Fruit fly (Drosophila melanogaster) whole organism, embryonic: ENCODE measurements around the gene CG17224.
A peak's percentile ranks its signal among the peaks of the same experiment; 100 is the strongest.

Experiments
- B-H1 ChIP-seq: fragments of 200-800 bp; sonication (Bioruptor generic); IDR thresholded peaks from 3 replicates; pipeline ENCODE4 v1.3.6; 2022; ENCODE audit warnings: missing biosample characterization, missing genetic modification characterization
- CG10209 ChIP-seq: fragments of 200-800 bp; sonication (Bioruptor generic); optimal IDR thresholded peaks from 3 replicates; lab custom pipeline; 2017; ENCODE audit warnings: missing biosample characterization, mild to moderate bottlenecking, missing genetic modification characterization, missing genetic modification reagents
- CG10274 ChIP-seq: fragments of 200-800 bp; sonication (Bioruptor generic); optimal IDR thresholded peaks from 3 replicates; lab custom pipeline; 2017; ENCODE audit warnings: missing biosample characterization, mild to moderate bottlenecking, missing genetic modification characterization
- CG13287 ChIP-seq: fragments of 200-800 bp; sonication (Bioruptor generic); IDR thresholded peaks from 2 replicates; pipeline ENCODE4 v1.3.6; 2022; ENCODE audit warnings: missing biosample characterization, missing genetic modification characterization; ENCODE audit not compliant: partially characterized antibody
- CG13624 ChIP-seq: fragments of 200-800 bp; sonication (Bioruptor generic); optimal IDR thresholded peaks from 2 replicates; lab custom pipeline; 2016; ENCODE audit warnings: missing biosample characterization, missing genetic modification characterization
- CG1603 ChIP-seq: fragments of 200-800 bp; sonication (Bioruptor generic); optimal IDR thresholded peaks from 2 replicates; lab custom pipeline; 2019; ENCODE audit warnings: missing biosample characterization, mild to moderate bottlenecking, missing genetic modification characterization, moderate library complexity
- CG18011 ChIP-seq: fragments of 200-800 bp; sonication (Bioruptor generic); optimal IDR thresholded peaks from 2 replicates; lab custom pipeline; 2017; ENCODE audit warnings: missing biosample characterization, missing genetic modification characterization, mild to moderate bottlenecking, moderate library complexity, missing genotype
- CG18262 ChIP-seq: fragments of 200-800 bp; optimal IDR thresholded peaks from 3 replicates; lab custom pipeline; 2019; ENCODE audit warnings: missing biosample characterization, mild to moderate bottlenecking, missing genetic modification characterization, moderate library complexity
- CG2120 ChIP-seq: fragments of 200-800 bp; sonication (Bioruptor generic); optimal IDR thresholded peaks from 3 replicates; lab custom pipeline; 2016; ENCODE audit warnings: missing biosample characterization, missing genetic modification characterization
- CG2129 ChIP-seq: fragments of 200-800 bp; sonication (Bioruptor generic); IDR thresholded peaks from 2 replicates; pipeline ENCODE4 v1.3.6; 2022; ENCODE audit warnings: missing biosample characterization, missing genetic modification characterization; ENCODE audit not compliant: partially characterized antibody
- CG2199 ChIP-seq: fragments of 200-800 bp; sonication (Bioruptor generic); IDR thresholded peaks from 3 replicates; pipeline ENCODE4 v1.3.6; 2022; ENCODE audit warnings: missing biosample characterization, missing genetic modification characterization
- CG33213 ChIP-seq: fragments of 200-800 bp; sonication (Bioruptor generic); optimal IDR thresholded peaks from 3 replicates; lab custom pipeline; 2016; ENCODE audit warnings: missing biosample characterization, missing genetic modification characterization
- CG34224 ChIP-seq: fragments of 200-800 bp; sonication (Bioruptor generic); IDR thresholded peaks from 3 replicates; pipeline ENCODE4 v1.3.6; 2022; ENCODE audit warnings: missing biosample characterization, missing genetic modification characterization; ENCODE audit not compliant: partially characterized antibody
- CG4854 ChIP-seq: fragments of 200-800 bp; sonication (Bioruptor generic); optimal IDR thresholded peaks from 2 replicates; lab custom pipeline; 2016; ENCODE audit warnings: missing biosample characterization, missing genetic modification characterization, inconsistent platforms
- CG5953 ChIP-seq: fragments of 200-800 bp; sonication (Bioruptor generic); IDR thresholded peaks from 2 replicates; pipeline ENCODE4 v1.3.6; 2022; ENCODE audit warnings: missing biosample characterization, missing genetic modification characterization
- CG9609 ChIP-seq: fragments of 200-800 bp; sonication (Bioruptor generic); optimal IDR thresholded peaks from 3 replicates; lab custom pipeline; 2016; ENCODE audit warnings: missing biosample characterization, missing genetic modification characterization
- Dll ChIP-seq: fragments of 200-800 bp; sonication (Bioruptor generic); IDR thresholded peaks from 4 replicates; pipeline ENCODE4 v1.3.6; 2022; ENCODE audit warnings: missing biosample characterization, missing genetic modification characterization; ENCODE audit not compliant: partially characterized antibody
- Doc3 ChIP-seq: fragments of 200-800 bp; sonication (Bioruptor generic); IDR thresholded peaks from 3 replicates; pipeline ENCODE4 v1.3.6; 2022; ENCODE audit warnings: missing biosample characterization, missing genetic modification characterization; ENCODE audit not compliant: partially characterized antibody
- E2f1 ChIP-seq: fragments of 200-800 bp; sonication (Bioruptor generic); IDR thresholded peaks from 2 replicates; pipeline ENCODE4 v1.3.6; 2022; ENCODE audit warnings: missing biosample characterization, missing genetic modification characterization
- E2f2 ChIP-seq: fragments of 200-800 bp; sonication (Bioruptor generic); IDR thresholded peaks from 2 replicates; pipeline ENCODE4 v1.3.6; 2022; ENCODE audit warnings: missing biosample characterization, missing genetic modification characterization
- ERR ChIP-seq: fragments of 200-800 bp; sonication (Bioruptor generic); optimal IDR thresholded peaks from 2 replicates; lab custom pipeline; 2016; ENCODE audit warnings: missing biosample characterization, missing genetic modification characterization
- Eip74EF ChIP-seq, 2 experiments: fragments of 200-800 bp in 1 of 2; fragments of >200 bp in 1 of 2; sonication (Bioruptor generic) in 1 of 2; optimal IDR thresholded peaks; 2 replicates each; lab custom pipeline; 2017 to 2019; ENCODE audit warnings: missing biosample characterization in 2 of 2, missing genetic modification characterization in 2 of 2, mild to moderate bottlenecking in 1 of 2, moderate library complexity in 1 of 2
- Elba2 ChIP-seq: fragments of 200-800 bp; sonication (Bioruptor generic); optimal IDR thresholded peaks from 3 replicates; lab custom pipeline; 2016; ENCODE audit warnings: missing biosample characterization, missing genetic modification characterization
- Fer1 ChIP-seq: fragments of 200-800 bp; sonication (Bioruptor generic); optimal IDR thresholded peaks from 2 replicates; lab custom pipeline; 2017; ENCODE audit warnings: missing biosample characterization, mild to moderate bottlenecking, missing genetic modification characterization
- HLH4C ChIP-seq: fragments of 200-800 bp; sonication (Bioruptor generic); IDR thresholded peaks from 3 replicates; pipeline ENCODE4 v1.3.6; 2022; ENCODE audit warnings: missing biosample characterization, missing genetic modification characterization; ENCODE audit not compliant: partially characterized antibody
- HmgZ ChIP-seq: fragments of 200-800 bp; sonication (Bioruptor generic); optimal IDR thresholded peaks from 2 replicates; lab custom pipeline; 2018; ENCODE audit warnings: missing biosample characterization, mild to moderate bottlenecking, missing genetic modification characterization
- Nf-YA ChIP-seq: fragments of 200-800 bp; sonication (Bioruptor generic); IDR thresholded peaks from 2 replicates; pipeline ENCODE4 v1.3.6; 2022; ENCODE audit warnings: missing biosample characterization, missing genetic modification characterization
- PHDP ChIP-seq: fragments of 200-800 bp; sonication (Bioruptor generic); optimal IDR thresholded peaks from 3 replicates; lab custom pipeline; 2018; ENCODE audit warnings: missing biosample characterization, mild to moderate bottlenecking, missing genetic modification characterization, moderate library complexity
- Poxn ChIP-seq: fragments of 200-800 bp; sonication (Bioruptor generic); IDR thresholded peaks from 2 replicates; pipeline ENCODE4 v1.3.6; 2022; ENCODE audit warnings: missing biosample characterization, missing genetic modification characterization
- Usf ChIP-seq: fragments of 200-800 bp; sonication (Bioruptor generic); optimal IDR thresholded peaks from 2 replicates; lab custom pipeline; 2017; ENCODE audit warnings: missing genotype, missing biosample characterization, missing genetic modification characterization
- YL-1 ChIP-seq: fragments of 200-800 bp; sonication (Bioruptor generic); optimal IDR thresholded peaks from 3 replicates; lab custom pipeline; 2017; ENCODE audit warnings: missing biosample characterization, mild to moderate bottlenecking, missing genetic modification characterization
- bbx ChIP-seq: fragments of 200-800 bp; sonication (Bioruptor generic); IDR thresholded peaks from 2 replicates; pipeline ENCODE4 v1.3.6; 2022; ENCODE audit warnings: missing biosample characterization, missing genetic modification characterization; ENCODE audit not compliant: partially characterized antibody
- br ChIP-seq: fragments of >200 bp; optimal IDR thresholded peaks from 2 replicates; lab custom pipeline; 2017
- cas ChIP-seq: fragments of 200-800 bp; sonication (Bioruptor generic); IDR thresholded peaks from 2 replicates; pipeline ENCODE4 v1.3.6; 2022; ENCODE audit warnings: missing biosample characterization, missing genetic modification characterization
- chinmo ChIP-seq: fragments of 200-800 bp; sonication (Bioruptor generic); IDR thresholded peaks from 4 replicates; pipeline ENCODE4 v1.3.6; 2022; ENCODE audit warnings: missing biosample characterization, missing genetic modification characterization; ENCODE audit not compliant: partially characterized antibody
- crc ChIP-seq: fragments of 200-800 bp; sonication (Bioruptor generic); optimal IDR thresholded peaks from 2 replicates; lab custom pipeline; 2016; ENCODE audit warnings: missing biosample characterization, missing genetic modification characterization
- ems ChIP-seq: fragments of 200-800 bp; sonication (Bioruptor generic); optimal IDR thresholded peaks from 3 replicates; lab custom pipeline; 2016; ENCODE audit warnings: missing biosample characterization, missing genetic modification characterization
- fd96Cb ChIP-seq: fragments of 200-800 bp; sonication (Bioruptor generic); optimal IDR thresholded peaks from 2 replicates; lab custom pipeline; 2018; ENCODE audit warnings: missing biosample characterization, mild to moderate bottlenecking, missing genetic modification characterization, moderate library complexity
- gfzf ChIP-seq: fragments of 200-800 bp; sonication (Bioruptor generic); optimal IDR thresholded peaks from 2 replicates; lab custom pipeline; 2016; ENCODE audit warnings: missing biosample characterization, mild to moderate bottlenecking, missing genetic modification characterization, moderate library complexity
- kah ChIP-seq: fragments of 200-800 bp; sonication (Bioruptor generic); optimal IDR thresholded peaks from 2 replicates; lab custom pipeline; 2018; ENCODE audit warnings: missing biosample characterization, mild to moderate bottlenecking, missing genetic modification characterization
- kay ChIP-seq: fragments of 200-800 bp; sonication (Bioruptor generic); optimal IDR thresholded peaks from 2 replicates; lab custom pipeline; 2016; ENCODE audit warnings: missing biosample characterization, missing genetic modification characterization
- lilli ChIP-seq: fragments of 200-800 bp; sonication (Bioruptor generic); optimal IDR thresholded peaks from 3 replicates; lab custom pipeline; 2016; ENCODE audit warnings: missing biosample characterization, missing genetic modification characterization
- lola ChIP-seq, 3 experiments: fragments of >200 bp in 2 of 3; fragments of 200-800 bp in 1 of 3; sonication (Bioruptor generic) in 1 of 3; optimal IDR thresholded peaks; 2 replicates each; lab custom pipeline; 2017 to 2019; ENCODE audit warnings: missing biosample characterization in 3 of 3, missing genetic modification characterization in 3 of 3, mild to moderate bottlenecking in 1 of 3, moderate library complexity in 1 of 3
- schlank ChIP-seq: fragments of 200-800 bp; sonication (Bioruptor generic); optimal IDR thresholded peaks from 2 replicates; lab custom pipeline; 2018; ENCODE audit warnings: missing biosample characterization, mild to moderate bottlenecking, missing genetic modification characterization
- tna ChIP-seq: fragments of 200-800 bp; sonication (Bioruptor generic); IDR thresholded peaks from 2 replicates; pipeline ENCODE4 v1.3.6; 2022; ENCODE audit warnings: missing biosample characterization, missing genetic modification characterization; ENCODE audit not compliant: partially characterized antibody
- toy ChIP-seq: fragments of 200-800 bp; sonication (Bioruptor generic); IDR thresholded peaks from 2 replicates; pipeline ENCODE4 v1.3.6; 2022; ENCODE audit warnings: missing biosample characterization, missing genetic modification characterization
- tx ChIP-seq: fragments of 200-800 bp; sonication (Bioruptor generic); optimal IDR thresholded peaks from 2 replicates; lab custom pipeline; 2016; ENCODE audit warnings: missing biosample characterization, missing genetic modification characterization
- vvl ChIP-seq: fragments of 200-800 bp; sonication (Bioruptor generic); IDR thresholded peaks from 2 replicates; pipeline ENCODE4 v1.3.6; 2022; ENCODE audit warnings: missing biosample characterization, missing genetic modification characterization
- z ChIP-seq: fragments of 200-800 bp; sonication (Bioruptor generic); IDR thresholded peaks from 3 replicates; pipeline ENCODE4 v1.3.6; 2022; ENCODE audit warnings: missing biosample characterization, missing genetic modification characterization

CG17224 gene

DNA sequence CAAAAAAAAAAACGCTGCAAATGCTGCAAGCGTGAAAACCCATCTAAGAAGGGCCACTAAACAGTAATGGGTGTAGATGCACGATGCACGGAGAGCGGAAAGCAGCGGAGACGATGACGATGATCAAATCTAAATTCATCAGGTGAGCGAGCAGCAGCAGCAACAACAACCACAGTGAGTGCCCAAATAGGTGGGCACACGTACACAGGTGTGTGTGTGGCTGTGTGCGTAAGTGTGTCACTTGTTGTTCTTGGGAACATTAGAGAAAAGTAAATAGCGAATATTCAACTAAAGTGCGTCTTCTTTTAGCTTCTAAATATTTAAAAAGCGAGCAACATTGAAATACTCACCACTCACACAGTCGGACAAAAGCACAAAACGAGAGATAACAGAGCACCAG is 24.9 kb downstream of the CG17224 start (continued):
- TF ChIP-seq kah (GFP tag; lab: Kevin White, UChicago), result peak; percentile 36
- TF ChIP-seq ERR (GFP tag; lab: Kevin White, UChicago), result no peak
- TF ChIP-seq CG4854 (GFP tag; lab: Kevin White, UChicago), result no peak
- no peak for TF ChIP-seq gfzf (GFP tag; lab: Kevin White, UChicago)
- TF ChIP-seq crc (GFP tag; lab: Kevin White, UChicago), result no peak
- no peak for TF ChIP-seq ems
- TF ChIP-seq br (lab: Kevin White, UChicago), result no peak
- TF ChIP-seq kay (GFP tag; lab: Kevin White, UChicago), result no peak
- no peak for TF ChIP-seq PHDP (tag; lab: Kevin White, UChicago)
- no peak for TF ChIP-seq toy (GFP tag; lab: Robert Waterston, UW)
- no peak for TF ChIP-seq schlank (tag; lab: Kevin White, UChicago)
- TF ChIP-seq CG5953, result no peak
- no peak for TF ChIP-seq lilli
- no peak for TF ChIP-seq CG2199 (GFP tag; lab: Robert Waterston, UW)
- TF ChIP-seq chinmo, result peak; percentile 14; the same call in 1 of the 4 replicates
- peak; percentile 13 for TF ChIP-seq HmgZ (tag; lab: Kevin White, UChicago)
- TF ChIP-seq fd96Cb (tag; lab: Kevin White, UChicago), result no peak
- no peak for TF ChIP-seq vvl (GFP tag; lab: Robert Waterston, UW)
- no peak for TF ChIP-seq E2f1 (GFP tag; lab: Robert Waterston, UW)
- TF ChIP-seq CG18011, result no peak
- no peak for TF ChIP-seq CG13624
- TF ChIP-seq CG9609 (GFP tag; lab: Kevin White, UChicago), result no peak
- TF ChIP-seq CG10274 (GFP tag; lab: Kevin White, UChicago), result no peak
- TF ChIP-seq tx (GFP tag; lab: Kevin White, UChicago), result no peak
- TF ChIP-seq Usf (GFP tag; lab: Kevin White, UChicago), result no peak

DNA sequence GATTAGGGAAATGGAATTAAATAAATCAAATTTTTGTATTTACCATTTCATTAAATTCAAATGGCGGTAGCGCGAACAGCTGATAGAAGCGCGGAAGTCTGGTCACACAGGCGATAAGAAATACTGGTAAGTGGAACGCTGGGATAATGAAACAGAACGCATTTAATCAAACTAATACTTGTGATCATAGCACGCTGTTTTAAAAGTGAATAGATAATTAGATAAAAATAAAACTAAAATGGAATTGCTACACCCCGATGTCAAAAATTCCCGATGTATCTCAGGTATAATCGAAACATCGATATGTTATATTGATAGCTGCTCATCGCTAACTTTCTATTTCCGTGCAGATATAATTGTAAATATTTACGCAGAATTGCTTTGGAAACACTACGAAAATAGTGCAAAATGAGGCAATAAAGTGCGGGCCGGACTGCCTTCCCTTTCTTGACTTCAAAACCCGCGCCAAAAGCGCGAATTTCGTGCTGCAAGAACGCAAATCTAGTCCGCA is 25.4 kb downstream of the CG17224 start, which contains the start of the genes okr and CG3558:
Gene okr, minus strand, starts transcription at position 96 of the 511 bp plus-strand sequence.
Gene CG3558, plus strand, starts transcription at position 207 of the 511 bp plus-strand sequence.
- TF ChIP-seq lola (GFP tag; optimal IDR thresholded peaks at IDR 0.05; lab: Kevin White, UChicago) (peak in 1 of 3 experiments; percentile 7), gfzf (GFP tag; lab: Kevin White, UChicago) (peak; percentile 57), z (GFP tag; lab: Robert Waterston, UW) (no peak), E2f2 (GFP tag; lab: Robert Waterston, UW) (peak; percentile 88), Eip74EF (GFP tag; optimal IDR thresholded peaks at IDR 0.05; lab: Kevin White, UChicago) (peak in 1 of 2 experiments; percentile 52), CG10209 (GFP tag; lab: Kevin White, UChicago) (no peak), Poxn (GFP tag; lab: Robert Waterston, UW) (no peak), CG13287 (peak; percentile 90), Elba2 (peak; percentile 47), vvl (GFP tag; lab: Robert Waterston, UW) (0 out of 2 replicates have a peak, but pooled peaks have one; percentile 9), tna (GFP tag; lab: Robert Waterston, UW) (peak; percentile 47; the same call in 1 of the 2 replicates), CG18262 (peak; percentile 1), lilli (peak; percentile 21), HLH4C (GFP tag; lab: Robert Waterston, UW) (peak; percentile 78), B-H1 (GFP tag; lab: Robert Waterston, UW) (no peak), bbx (peak; percentile 78), YL-1 (peak; percentile 26), CG2120 (peak; percentile 23), CG34224 (GFP tag; lab: Robert Waterston, UW) (peak; percentile 94), Nf-YA (no peak), CG33213 (GFP tag; lab: Kevin White, UChicago) (peak; percentile 0), Dll (peak; percentile 93), CG1603 (peak; percentile 82), cas (GFP tag; lab: Robert Waterston, UW) (no peak), Doc3 (peak; percentile 86), PHDP (tag; lab: Kevin White, UChicago) (no peak), Fer1 (GFP tag; lab: Kevin White, UChicago) (no peak), CG2129 (peak; percentile 77)
